Worm (Caenorhabditis elegans) whole organism, L3 larva: Measurements from ENCODE around the gene tbb-6.

Experiments used
- ZK546.5 ChIP-seq: sonication (generic microtip); optimal IDR thresholded peaks from 2 replicates; lab custom pipeline; 2017; ENCODE audit warnings: missing biosample characterization, missing genetic modification characterization
- aly-2 ChIP-seq: fragments of 150-350 bp; optimal IDR thresholded peaks from 2 replicates; lab custom pipeline; 2014; ENCODE audit warnings: missing biosample characterization, missing genetic modification characterization
- ama-1 ChIP-seq: fragments of 150-350 bp; optimal IDR thresholded peaks from 2 replicates; lab custom pipeline; 2018
- ceh-16 ChIP-seq: sonication (generic microtip); optimal IDR thresholded peaks from 2 replicates; lab custom pipeline; 2017; ENCODE audit warnings: missing biosample characterization, missing genetic modification characterization
- ceh-28 ChIP-seq: fragments of 150-350 bp; optimal IDR thresholded peaks from 2 replicates; lab custom pipeline; 2014; ENCODE audit warnings: missing biosample characterization, missing genetic modification reagents, missing genetic modification characterization
- ceh-82 ChIP-seq: fragments of 150-350 bp; optimal IDR thresholded peaks from 2 replicates; lab custom pipeline; 2014; ENCODE audit warnings: missing biosample characterization, missing genetic modification characterization
- ceh-9 ChIP-seq: sonication (generic microtip); optimal IDR thresholded peaks from 2 replicates; lab custom pipeline; 2018; ENCODE audit warnings: missing biosample characterization, missing genetic modification characterization
- daf-12 ChIP-seq: fragments of 150-350 bp; optimal IDR thresholded peaks from 2 replicates; lab custom pipeline; 2014; ENCODE audit warnings: missing biosample characterization, missing genetic modification reagents, missing genetic modification characterization
- egl-27 ChIP-seq: sonication (generic microtip); optimal IDR thresholded peaks from 4 replicates; lab custom pipeline; 2017; ENCODE audit warnings: missing biosample characterization, missing genetic modification reagents, missing genetic modification characterization
- egl-5 ChIP-seq: fragments of 150-350 bp; optimal IDR thresholded peaks from 2 replicates; lab custom pipeline; 2017; ENCODE audit warnings: missing biosample characterization, missing genetic modification reagents, missing genetic modification characterization, inconsistent platforms
- elt-1 ChIP-seq: fragments of 150-350 bp; optimal IDR thresholded peaks from 2 replicates; lab custom pipeline; 2014; ENCODE audit warnings: missing biosample characterization, missing genetic modification characterization
- elt-2 ChIP-seq: sonication (generic microtip); optimal IDR thresholded peaks from 2 replicates; lab custom pipeline; 2016; ENCODE audit warnings: missing genetic modification reagents, mild to moderate bottlenecking, missing genetic modification characterization, missing compliant biosample characterization
- elt-3 ChIP-seq, 3 experiments: fragments of 150-350 bp in 1 of 3; sonication (generic microtip) in 2 of 3; optimal IDR thresholded peaks; 2 replicates in 2 of 3; 4 replicates in 1 of 3; lab custom pipeline; 2014 to 2017; ENCODE audit warnings: missing biosample characterization in 3 of 3, missing genetic modification characterization in 3 of 3
- fkh-10 ChIP-seq: sonication (generic microtip); optimal IDR thresholded peaks from 2 replicates; lab custom pipeline; 2017; ENCODE audit warnings: missing biosample characterization, missing genetic modification reagents, missing genetic modification characterization
- hmg-11 ChIP-seq: sonication (generic microtip); optimal IDR thresholded peaks from 2 replicates; lab custom pipeline; 2016; ENCODE audit warnings: missing genetic modification characterization, missing compliant biosample characterization
- jun-1 ChIP-seq: fragments of 150-350 bp; optimal IDR thresholded peaks from 2 replicates; lab custom pipeline; 2014; ENCODE audit warnings: missing biosample characterization, missing genetic modification reagents, missing genetic modification characterization
- lin-15B ChIP-seq: fragments of 150-350 bp; optimal IDR thresholded peaks from 2 replicates; lab custom pipeline; 2014; ENCODE audit warnings: missing biosample characterization, missing genetic modification characterization
- lin-39 ChIP-seq: fragments of 150-350 bp; optimal IDR thresholded peaks from 2 replicates; lab custom pipeline; 2018; ENCODE audit warnings: missing biosample characterization, missing genetic modification reagents, missing genetic modification characterization
- lsy-12 ChIP-seq: sonication (generic microtip); optimal IDR thresholded peaks from 2 replicates; lab custom pipeline; 2016; ENCODE audit warnings: mild to moderate bottlenecking, missing genetic modification characterization, missing compliant biosample characterization
- mdl-1 ChIP-seq: fragments of 150-350 bp; optimal IDR thresholded peaks from 2 replicates; lab custom pipeline; 2014; ENCODE audit warnings: missing biosample characterization, missing genetic modification characterization
- mml-1 ChIP-seq: fragments of 150-350 bp; sonication (generic microtip); optimal IDR thresholded peaks from 3 replicates; lab custom pipeline; 2014; ENCODE audit warnings: missing biosample characterization, missing genetic modification characterization
- nfya-1 ChIP-seq: sonication (generic microtip); optimal IDR thresholded peaks from 2 replicates; lab custom pipeline; 2017; ENCODE audit warnings: missing genetic modification characterization, mild to moderate bottlenecking, missing compliant biosample characterization, antibody characterized with exemption, moderate library complexity; ENCODE audit not compliant: insufficient read depth
- nhr-11 ChIP-seq: fragments of 150-350 bp; optimal IDR thresholded peaks from 2 replicates; lab custom pipeline; 2014; ENCODE audit warnings: missing biosample characterization, missing genetic modification characterization
- nhr-12 ChIP-seq: fragments of 150-350 bp; optimal IDR thresholded peaks from 2 replicates; lab custom pipeline; 2014; ENCODE audit warnings: missing biosample characterization, missing genetic modification characterization
- nhr-23 ChIP-seq: fragments of 150-350 bp; optimal IDR thresholded peaks from 2 replicates; lab custom pipeline; 2014; ENCODE audit warnings: missing biosample characterization, missing genetic modification reagents, missing genetic modification characterization
- nhr-237 ChIP-seq: fragments of 150-350 bp; optimal IDR thresholded peaks from 2 replicates; lab custom pipeline; 2014; ENCODE audit warnings: missing biosample characterization, missing genetic modification characterization
- nhr-25 ChIP-seq: sonication (generic microtip); optimal IDR thresholded peaks from 2 replicates; lab custom pipeline; 2017; ENCODE audit warnings: missing biosample characterization, missing genetic modification characterization
- nhr-28 ChIP-seq: fragments of 150-350 bp; optimal IDR thresholded peaks from 2 replicates; lab custom pipeline; 2014; ENCODE audit warnings: missing biosample characterization, missing genetic modification characterization
- nhr-43 ChIP-seq: sonication (generic microtip); optimal IDR thresholded peaks from 2 replicates; lab custom pipeline; 2016; ENCODE audit warnings: mild to moderate bottlenecking, missing genetic modification characterization, missing compliant biosample characterization; ENCODE audit not compliant: poor library complexity, severe bottlenecking
- nhr-67 ChIP-seq: fragments of 150-350 bp; optimal IDR thresholded peaks from 2 replicates; lab custom pipeline; 2014; ENCODE audit warnings: missing biosample characterization, missing genetic modification characterization
- nhr-76 ChIP-seq: fragments of 150-350 bp; sonication (generic microtip); optimal IDR thresholded peaks from 5 replicates; lab custom pipeline; 2014; ENCODE audit warnings: missing biosample characterization, missing genetic modification characterization
- sea-2 ChIP-seq: fragments of 150-350 bp; sonication (generic microtip); optimal IDR thresholded peaks from 4 replicates; lab custom pipeline; 2014; ENCODE audit warnings: missing biosample characterization, missing genetic modification reagents, missing genetic modification characterization
- skn-1 ChIP-seq: fragments of 150-350 bp; optimal IDR thresholded peaks from 2 replicates; lab custom pipeline; 2014; ENCODE audit warnings: missing biosample characterization, missing genetic modification characterization
- snpc-4 ChIP-seq: fragments of 150-350 bp; optimal IDR thresholded peaks from 2 replicates; lab custom pipeline; 2014; ENCODE audit warnings: missing biosample characterization, missing genetic modification characterization
- tbx-2 ChIP-seq: sonication (generic microtip); optimal IDR thresholded peaks from 2 replicates; lab custom pipeline; 2016; ENCODE audit warnings: mild to moderate bottlenecking, missing genetic modification characterization, missing compliant biosample characterization
- unc-39 ChIP-seq: sonication (generic microtip); optimal IDR thresholded peaks from 4 replicates; lab custom pipeline; 2017; ENCODE audit warnings: missing biosample characterization, missing genetic modification characterization
- unc-62 ChIP-seq: fragments of 150-350 bp; sonication (generic microtip); optimal IDR thresholded peaks from 4 replicates; lab custom pipeline; 2014; ENCODE audit warnings: missing biosample characterization, missing genetic modification reagents, missing genetic modification characterization
- zag-1 ChIP-seq: fragments of 150-350 bp; optimal IDR thresholded peaks from 2 replicates; lab custom pipeline; 2014; ENCODE audit warnings: missing biosample characterization, missing genetic modification characterization
- ztf-11 ChIP-seq: fragments of 150-350 bp; optimal IDR thresholded peaks from 2 replicates; lab custom pipeline; 2014; ENCODE audit warnings: missing biosample characterization, missing genetic modification characterization

tbb-6 gene

DNA sequence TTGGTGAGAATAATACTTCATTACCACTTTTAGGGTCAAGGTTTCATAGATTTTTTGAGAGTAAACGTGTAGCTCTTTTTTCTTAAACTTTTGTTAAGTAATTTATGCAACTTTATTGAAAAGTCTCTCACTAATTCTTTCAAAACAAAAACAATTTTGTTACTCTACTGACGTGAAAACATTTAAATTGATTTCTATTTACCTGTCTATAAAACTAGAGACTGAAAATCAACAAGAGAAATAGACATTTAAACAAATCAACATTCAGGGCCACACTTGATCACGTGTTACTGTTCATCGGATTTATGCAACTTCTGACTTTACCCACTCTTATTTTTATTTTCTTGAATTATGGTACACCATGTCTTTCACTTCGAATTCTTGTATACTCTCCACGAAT lies 4.9 kb upstream of the tbb-6 start, which contains the start of gene ugt-55:
Gene ugt-55, plus strand, starts transcription at position 301 of the 400 bp plus-strand sequence.
- TF ChIP-seq nhr-25 (tag; lab: Kevin White, UChicago) (no peak), ztf-11 (tag; lab: Kevin White, UChicago) (no peak), mml-1 (tag; lab: Kevin White, UChicago) (no peak), nhr-67 (tag; lab: Kevin White, UChicago) (no peak), nhr-11 (tag; lab: Kevin White, UChicago) (no peak), ceh-9 (tag; lab: Kevin White, UChicago) (no peak), elt-1 (tag; lab: Kevin White, UChicago) (no peak), snpc-4 (no peak), unc-39 (no peak), nfya-1 (tag; lab: Kevin White, UChicago) (no peak), hmg-11 (tag; lab: Kevin White, UChicago) (no peak), elt-2 (tag; lab: Kevin White, UChicago) (no peak), egl-5 (tag; lab: Kevin White, UChicago) (no peak), skn-1 (no peak)

- no peak for TF ChIP-seq unc-62 (GFP tag; lab: Kevin White, UChicago)
- no peak for TF ChIP-seq nhr-12 (tag; lab: Kevin White, UChicago)
- TF ChIP-seq skn-1 = no peak
- TF ChIP-seq mdl-1 (tag; lab: Kevin White, UChicago) = no peak
- no peak for TF ChIP-seq nhr-11 (tag; lab: Kevin White, UChicago)
- no peak for TF ChIP-seq nhr-237 (tag; lab: Kevin White, UChicago)
- no peak for TF ChIP-seq egl-5 (tag; lab: Kevin White, UChicago)
- TF ChIP-seq elt-3 (tag; optimal IDR thresholded peaks at IDR 0.05; lab: Kevin White, UChicago) = no peak
- no peak for TF ChIP-seq fkh-10 (GFP tag; lab: Kevin White, UChicago)
- TF ChIP-seq nhr-23 = no peak
- no peak for TF ChIP-seq daf-12 (tag; lab: Kevin White, UChicago)
These were observed 2.4 kb upstream of the tbb-6 start, which contains the start of gene ugt-56 for ce11 chrV:12258922-12259321. TSS of gene ugt-56 (plus strand) at chrV:12258982.

ce11 chrV:12263723-12264122 lies 2.4 kb downstream of the tbb-6 start, which contains the start of gene ssp-35:
TSS of gene ssp-35 (minus strand) at chrV:12263823.
- TF ChIP-seq elt-2 (tag; lab: Kevin White, UChicago) = no peak
- no peak for TF ChIP-seq sea-2 (GFP tag; lab: Kevin White, UChicago)
- TF ChIP-seq mml-1 (tag; lab: Kevin White, UChicago) = no peak
- TF ChIP-seq ceh-16 = no peak
- TF ChIP-seq nfya-1 (tag; lab: Kevin White, UChicago) = no peak

ce11 chrV:12269272-12269767 lies 8.0 kb downstream of the tbb-6 start, which contains the start of gene twk-24:
TSS of gene twk-24 (minus strand) at chrV:12269322.
- TF ChIP-seq tbx-2 (tag; lab: Kevin White, UChicago) = no peak
- TF ChIP-seq, all 47 proteins: peak for 0

DNA sequence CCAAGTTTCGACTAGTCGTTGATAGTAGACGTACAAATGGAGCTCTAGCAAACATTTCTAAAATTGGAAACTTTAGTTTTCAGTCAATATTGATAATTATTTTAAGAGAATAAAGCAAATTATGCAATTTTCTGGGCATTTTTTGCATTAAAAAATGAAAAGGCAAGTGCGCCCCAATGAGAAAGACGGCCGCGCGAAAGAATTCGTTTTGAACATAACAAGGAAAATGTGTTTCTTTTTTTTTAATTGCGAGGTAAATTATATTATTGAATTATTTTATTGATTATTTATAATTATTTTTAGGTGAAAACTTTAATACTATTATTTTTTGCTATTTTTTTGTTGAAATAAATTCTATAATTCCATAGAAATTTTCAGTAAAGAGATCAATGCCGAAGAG lies 10.2 kb downstream of the tbb-6 start, which contains the start of the genes tsfm-1 and capg-2:
Gene tsfm-1, minus strand, starts transcription at position 57 of the 400 bp plus-strand sequence.
Gene capg-2, plus strand, starts transcription at position 379 of the 400 bp plus-strand sequence.
- TF ChIP-seq daf-12 (tag; lab: Kevin White, UChicago) (no peak), lsy-12 (tag; lab: Kevin White, UChicago) (no peak), ceh-28 (tag; lab: Kevin White, UChicago) (no peak), lin-15B (tag; lab: Kevin White, UChicago) (peak; percentile 19), ZK546.5 (no peak), nhr-67 (tag; lab: Kevin White, UChicago) (no peak), ceh-9 (tag; lab: Kevin White, UChicago) (no peak), elt-2 (tag; lab: Kevin White, UChicago) (no peak)

ce11 chrV:12275714-12276113 lies 14.4 kb downstream of the tbb-6 start:
- TF ChIP-seq egl-27 (tag; lab: Kevin White, UChicago) (no peak), aly-2 (tag; lab: Kevin White, UChicago) (no peak), nhr-23 (no peak), ceh-82 (tag; lab: Kevin White, UChicago) (no peak), jun-1 (tag; lab: Kevin White, UChicago) (no peak), nhr-76 (tag; lab: Kevin White, UChicago) (no peak), zag-1 (tag; lab: Kevin White, UChicago) (no peak), lin-15B (tag; lab: Kevin White, UChicago) (no peak), ama-1 (lab: Kevin White, UChicago) (no peak), skn-1 (no peak), unc-39 (no peak), ceh-28 (tag; lab: Kevin White, UChicago) (no peak), lin-39 (tag; lab: Kevin White, UChicago) (no peak), nhr-67 (tag; lab: Kevin White, UChicago) (no peak), tbx-2 (tag; lab: Kevin White, UChicago) (no peak), nhr-43 (tag; lab: Kevin White, UChicago) (no peak), fkh-10 (GFP tag; lab: Kevin White, UChicago) (no peak), nhr-237 (tag; lab: Kevin White, UChicago) (no peak), nhr-28 (tag; lab: Kevin White, UChicago) (no peak)
- TF ChIP-seq, all 47 proteins: peak for 0
